Worm (Caenorhabditis elegans): ENCODE measurements around the gene Y49F6B.8.

DNA sequence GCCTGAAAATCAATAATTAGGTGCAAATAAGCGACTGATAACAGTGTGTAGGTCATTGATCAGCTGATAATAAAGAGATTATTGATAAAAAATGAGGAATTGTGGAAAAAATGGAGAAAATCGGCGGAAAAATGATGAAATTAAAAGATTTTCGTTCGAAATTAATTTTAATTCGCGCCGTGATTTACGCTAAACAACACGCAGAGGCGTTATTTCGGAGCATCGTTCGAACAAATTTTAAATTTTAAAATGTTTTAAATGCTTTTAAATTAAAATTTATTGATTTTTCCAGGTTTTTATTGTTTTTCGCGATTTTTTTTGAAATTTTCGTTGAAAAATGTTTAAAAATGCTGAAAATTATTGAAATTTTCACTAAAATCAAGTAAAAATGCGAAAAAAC is 17.9 kb upstream of the Y49F6B.8 start, which contains the start of gene Y49F6B.9:
- TF ChIP-seq ceh-36 (tag; optimal IDR thresholded peaks at IDR 0.05) (no peak), hmbx-1 (tag; optimal IDR thresholded peaks at IDR 0.05) (no peak), ama-1 (optimal IDR thresholded peaks at IDR 0.05) (no peak), flt-1 (GFP tag; IDR thresholded peaks at IDR 0.05) (no peak), hnd-1 (tag; optimal IDR thresholded peaks at IDR 0.05) (no peak), B0310.2 (tag; optimal IDR thresholded peaks at IDR 0.05) (no peak), F13C5.2 (tag; optimal IDR thresholded peaks at IDR 0.05) (no peak), ets-7 (tag; optimal IDR thresholded peaks at IDR 0.05) (no peak), sea-1 (GFP tag; conservative IDR thresholded peaks at IDR 0.05) (no peak)

All from whole organism, early embryonic.